Fruit fly (Drosophila melanogaster): Measurements from ENCODE around the gene CG7691.

dm6 chr3R:18590754-18591153 is 31.1 kb downstream of the CG7691 start, which contains the start of gene qin:
- no peak for TF ChIP-seq Sin3A (optimal IDR thresholded peaks at IDR 0.05)
- no peak for TF ChIP-seq psq (optimal IDR thresholded peaks at IDR 0.05)
- no peak for TF ChIP-seq ttk (optimal IDR thresholded peaks at IDR 0.05)
- TF ChIP-seq insv (optimal IDR thresholded peaks at IDR 0.05), result no peak

All from Kc167 (cell line).